Fruit fly (Drosophila melanogaster): ENCODE data around the gene CG15186.

CG15186 gene

dm6 chr3R:6474430-6474829 is 3.7 kb upstream of the CG15186 start:
- no peak for TF ChIP-seq noc (tag; optimal IDR thresholded peaks at IDR 0.05)

- TF ChIP-seq noc (tag; optimal IDR thresholded peaks at IDR 0.05): no peak
Measured at dm6 chr3R:6476429-6476828, 1.7 kb upstream of the CG15186 start.

dm6 chr3R:6481740-6482443 is 3.8 kb downstream of the CG15186 start:
- no peak for TF ChIP-seq noc (tag; optimal IDR thresholded peaks at IDR 0.05)

- TF ChIP-seq noc (tag; optimal IDR thresholded peaks at IDR 0.05): no peak
Measured at dm6 chr3R:6495938-6496337, 17.8 kb downstream of the CG15186 start.

dm6 chr3R:6504408-6504807 is 26.3 kb downstream of the CG15186 start:
- no peak for TF ChIP-seq noc (tag; optimal IDR thresholded peaks at IDR 0.05)

- no peak for TF ChIP-seq noc (tag; optimal IDR thresholded peaks at IDR 0.05)
Measured at dm6 chr3R:6527208-6527607, 49.1 kb downstream of the CG15186 start, which contains the start of gene CG15185. TSS of gene CG15185 (plus strand) at chr3R:6527508.

- no peak for TF ChIP-seq noc (tag; optimal IDR thresholded peaks at IDR 0.05)
Measured at dm6 chr3R:6534059-6534458, 55.9 kb downstream of the CG15186 start.

Measured in whole organism, larva.